Fruit fly (Drosophila melanogaster) whole organism, embryonic: ENCODE data around the gene LSm3.

Source experiments
- Abd-B ChIP-seq: fragments of 200-800 bp; sonication (Bioruptor generic); optimal IDR thresholded peaks from 2 replicates; lab custom pipeline; 2018; ENCODE audit warnings: missing biosample characterization, mild to moderate bottlenecking, missing genetic modification characterization, moderate library complexity
- Ada2b ChIP-seq: fragments of 200-800 bp; sonication (Bioruptor generic); IDR thresholded peaks from 2 replicates; pipeline ENCODE4 v1.3.6; 2022; ENCODE audit warnings: missing biosample characterization, missing genetic modification characterization
- Asciz ChIP-seq: fragments of 200-800 bp; sonication (Bioruptor generic); optimal IDR thresholded peaks from 2 replicates; lab custom pipeline; 2017; ENCODE audit warnings: missing biosample characterization, mild to moderate bottlenecking, missing genetic modification characterization, missing genetic modification reagents
- Bgb ChIP-seq: fragments of 200-800 bp; sonication (Bioruptor generic); IDR thresholded peaks from 2 replicates; pipeline ENCODE4 v1.3.6; 2022; ENCODE audit warnings: missing biosample characterization, missing genetic modification characterization; ENCODE audit not compliant: partially characterized antibody
- BtbVII ChIP-seq: fragments of 200-800 bp; sonication (Bioruptor generic); optimal IDR thresholded peaks from 3 replicates; lab custom pipeline; 2017; ENCODE audit warnings: missing biosample characterization, mild to moderate bottlenecking, missing genetic modification characterization
- CG1024 ChIP-seq: fragments of 200-800 bp; sonication (Bioruptor generic); IDR thresholded peaks from 2 replicates; pipeline ENCODE4 v1.3.6; 2022; ENCODE audit warnings: missing biosample characterization, missing genetic modification characterization
- CG10565 ChIP-seq: fragments of 200-800 bp; sonication (Bioruptor generic); optimal IDR thresholded peaks from 3 replicates; lab custom pipeline; 2016; ENCODE audit warnings: missing biosample characterization, mild to moderate bottlenecking, missing genetic modification characterization
- CG11398 ChIP-seq: fragments of 200-800 bp; sonication (Bioruptor generic); optimal IDR thresholded peaks from 2 replicates; lab custom pipeline; 2016; ENCODE audit warnings: missing biosample characterization, missing genetic modification characterization
- CG14667 ChIP-seq: fragments of 200-800 bp; sonication (Bioruptor generic); IDR thresholded peaks from 2 replicates; pipeline ENCODE4 v1.3.6; 2022; ENCODE audit warnings: missing biosample characterization, missing genetic modification characterization
- CG18011 ChIP-seq: fragments of 200-800 bp; sonication (Bioruptor generic); optimal IDR thresholded peaks from 2 replicates; lab custom pipeline; 2017; ENCODE audit warnings: missing biosample characterization, missing genetic modification characterization, mild to moderate bottlenecking, moderate library complexity, missing genotype
- CG2116 ChIP-seq: fragments of 200-800 bp; sonication (Bioruptor generic); optimal IDR thresholded peaks from 3 replicates; lab custom pipeline; 2018; ENCODE audit warnings: missing biosample characterization, mild to moderate bottlenecking, missing genetic modification characterization
- CG2875 ChIP-seq: fragments of 200-800 bp; sonication (Bioruptor generic); optimal IDR thresholded peaks from 2 replicates; lab custom pipeline; 2017; ENCODE audit warnings: missing biosample characterization, mild to moderate bottlenecking, missing genetic modification characterization, missing genetic modification reagents
- CG32767 ChIP-seq: fragments of 200-800 bp; sonication (Bioruptor generic); IDR thresholded peaks from 2 replicates; pipeline ENCODE4 v1.3.6; 2022; ENCODE audit warnings: missing biosample characterization, missing genetic modification characterization
- CG4282 ChIP-seq: fragments of 200-800 bp; sonication (Bioruptor generic); optimal IDR thresholded peaks from 2 replicates; lab custom pipeline; 2016; ENCODE audit warnings: missing biosample characterization, missing genetic modification characterization
- CG4404 ChIP-seq: fragments of 200-800 bp; sonication (Bioruptor generic); IDR thresholded peaks from 2 replicates; pipeline ENCODE4 v1.3.6; 2022; ENCODE audit warnings: missing biosample characterization, missing genetic modification characterization
- CG4707 ChIP-seq: fragments of 200-800 bp; sonication (Bioruptor generic); optimal IDR thresholded peaks from 2 replicates; lab custom pipeline; 2018; ENCODE audit warnings: missing biosample characterization, mild to moderate bottlenecking, missing genetic modification characterization, moderate library complexity
- CG4820 ChIP-seq: fragments of 200-800 bp; sonication (Bioruptor generic); optimal IDR thresholded peaks from 3 replicates; lab custom pipeline; 2016; ENCODE audit warnings: missing biosample characterization, missing genetic modification characterization
- CG5180 ChIP-seq: fragments of 200-800 bp; sonication (Bioruptor generic); optimal IDR thresholded peaks from 3 replicates; lab custom pipeline; 2017; ENCODE audit warnings: missing biosample characterization, missing genetic modification characterization, mild to moderate bottlenecking, moderate library complexity, missing genetic modification reagents
- CG7963 ChIP-seq: fragments of 200-800 bp; sonication (Bioruptor generic); IDR thresholded peaks from 3 replicates; pipeline ENCODE4 v1.3.6; 2022; ENCODE audit warnings: missing biosample characterization, missing genetic modification characterization; ENCODE audit not compliant: partially characterized antibody
- CTCF ChIP-seq: fragments of 200-800 bp; sonication (Bioruptor generic); optimal IDR thresholded peaks from 2 replicates; lab custom pipeline; 2017; ENCODE audit warnings: missing biosample characterization, mild to moderate bottlenecking, missing genetic modification characterization, moderate library complexity
- CrebB ChIP-seq: fragments of 200-800 bp; sonication (Bioruptor generic); optimal IDR thresholded peaks from 3 replicates; lab custom pipeline; 2018; ENCODE audit warnings: missing biosample characterization, mild to moderate bottlenecking, missing genetic modification characterization
- D19B ChIP-seq: fragments of 200-800 bp; sonication (Bioruptor generic); optimal IDR thresholded peaks from 2 replicates; lab custom pipeline; 2017; ENCODE audit warnings: missing biosample characterization, mild to moderate bottlenecking, missing genetic modification characterization
- E2f1 ChIP-seq: fragments of 200-800 bp; sonication (Bioruptor generic); IDR thresholded peaks from 2 replicates; pipeline ENCODE4 v1.3.6; 2022; ENCODE audit warnings: missing biosample characterization, missing genetic modification characterization
- GATAe ChIP-seq: fragments of 200-800 bp; sonication (Bioruptor generic); conservative IDR thresholded peaks from 2 replicates; pipeline ENCODE4 v1.3.6; 2022; ENCODE audit warnings: missing biosample characterization, missing genetic modification characterization
- Jarid2 ChIP-seq: fragments of 200-800 bp; sonication (Bioruptor generic); optimal IDR thresholded peaks from 3 replicates; lab custom pipeline; 2017; ENCODE audit warnings: mild to moderate bottlenecking, missing biosample characterization, missing genetic modification reagents, missing genetic modification characterization
- MESR4 ChIP-seq: fragments of 200-800 bp; sonication (Bioruptor generic); optimal IDR thresholded peaks from 2 replicates; lab custom pipeline; 2018; ENCODE audit warnings: missing biosample characterization, mild to moderate bottlenecking, missing genetic modification characterization, moderate library complexity
- Mad ChIP-seq: fragments of 200-800 bp; sonication (Bioruptor generic); optimal IDR thresholded peaks from 2 replicates; lab custom pipeline; 2016; ENCODE audit warnings: missing biosample characterization, missing genetic modification characterization
- Med ChIP-seq: fragments of 200-800 bp; sonication (Bioruptor generic); peaks from one replicate; lab custom pipeline; 2016; ENCODE audit warnings: missing biosample characterization, missing genetic modification characterization, mild to moderate bottlenecking, inconsistent platforms, moderate library complexity
- Opbp ChIP-seq: fragments of 200-800 bp; sonication (Bioruptor generic); IDR thresholded peaks from 3 replicates; pipeline ENCODE4 v1.3.6; 2022; ENCODE audit warnings: missing biosample characterization, missing genetic modification characterization; ENCODE audit not compliant: partially characterized antibody
- PHDP ChIP-seq: fragments of 200-800 bp; sonication (Bioruptor generic); optimal IDR thresholded peaks from 3 replicates; lab custom pipeline; 2018; ENCODE audit warnings: missing biosample characterization, mild to moderate bottlenecking, missing genetic modification characterization, moderate library complexity
- Side ChIP-seq: fragments of 200-800 bp; sonication (Bioruptor generic); optimal IDR thresholded peaks from 2 replicates; lab custom pipeline; 2016; ENCODE audit warnings: missing biosample characterization, missing genetic modification characterization
- Six4 ChIP-seq: fragments of 200-800 bp; sonication (Bioruptor generic); optimal IDR thresholded peaks from 2 replicates; lab custom pipeline; 2016; ENCODE audit warnings: missing biosample characterization, missing genetic modification characterization
- Sox102F ChIP-seq: fragments of 200-800 bp; sonication (Bioruptor generic); optimal IDR thresholded peaks from 2 replicates; lab custom pipeline; 2018; ENCODE audit warnings: missing biosample characterization, mild to moderate bottlenecking, missing genetic modification characterization, moderate library complexity
- Ssrp ChIP-seq: fragments of 200-800 bp; sonication (Bioruptor generic); optimal IDR thresholded peaks from 2 replicates; lab custom pipeline; 2018; ENCODE audit warnings: missing biosample characterization, mild to moderate bottlenecking, missing genetic modification characterization, moderate library complexity
- az2 ChIP-seq: fragments of 200-800 bp; sonication (Bioruptor generic); optimal IDR thresholded peaks from 3 replicates; lab custom pipeline; 2016; ENCODE audit warnings: missing biosample characterization, missing genetic modification characterization
- bab2 ChIP-seq: fragments of 200-800 bp; sonication (Bioruptor generic); optimal IDR thresholded peaks from 2 replicates; lab custom pipeline; 2016; ENCODE audit warnings: missing biosample characterization, missing genetic modification characterization
- br ChIP-seq: fragments of >200 bp; optimal IDR thresholded peaks from 2 replicates; lab custom pipeline; 2017
- cg ChIP-seq: fragments of 200-800 bp; sonication (Bioruptor generic); optimal IDR thresholded peaks from 3 replicates; lab custom pipeline; 2019; ENCODE audit warnings: missing biosample characterization, mild to moderate bottlenecking, missing genetic modification characterization, moderate library complexity
- chm ChIP-seq: fragments of 200-800 bp; sonication (Bioruptor generic); IDR thresholded peaks from 2 replicates; pipeline ENCODE4 v1.3.6; 2022; ENCODE audit warnings: missing biosample characterization, missing genetic modification characterization
- da ChIP-seq: fragments of 200-800 bp; sonication (Bioruptor generic); optimal IDR thresholded peaks from 2 replicates; lab custom pipeline; 2016; ENCODE audit warnings: missing biosample characterization, missing genetic modification characterization
- dysf ChIP-seq: fragments of 200-800 bp; sonication (Bioruptor generic); IDR thresholded peaks from 3 replicates; pipeline ENCODE4 v1.3.6; 2022; ENCODE audit warnings: missing biosample characterization, missing genetic modification characterization
- fru ChIP-seq: fragments of >200 bp; optimal IDR thresholded peaks from 2 replicates; lab custom pipeline; 2017
- gcm2 ChIP-seq: fragments of 200-800 bp; sonication (Bioruptor generic); optimal IDR thresholded peaks from 2 replicates; lab custom pipeline; 2016; ENCODE audit warnings: missing biosample characterization, missing genetic modification characterization
- hkb ChIP-seq, 2 experiments: fragments of 200-800 bp in 1 of 2; fragments of >200 bp in 1 of 2; sonication (Bioruptor generic) in 1 of 2; IDR thresholded peaks in 1 of 2; optimal IDR thresholded peaks in 1 of 2; 2 replicates each; pipeline versions ENCODE4 v1.3.6 to Lab custom; 2017 to 2022; ENCODE audit warnings: missing biosample characterization in 1 of 2, missing genetic modification characterization in 1 of 2
- insv ChIP-seq, 2 experiments: fragments of 200-800 bp; sonication (Bioruptor generic); optimal IDR thresholded peaks; 3 replicates each; lab custom pipeline; 2016 to 2018; ENCODE audit warnings: missing biosample characterization in 2 of 2, missing genetic modification characterization in 2 of 2
- nerfin-2 ChIP-seq: fragments of 200-800 bp; sonication (Bioruptor generic); IDR thresholded peaks from 2 replicates; pipeline ENCODE4 v1.3.6; 2022; ENCODE audit warnings: missing biosample characterization, missing genetic modification characterization; ENCODE audit not compliant: partially characterized antibody
- otp ChIP-seq: fragments of 200-800 bp; sonication (Bioruptor generic); IDR thresholded peaks from 3 replicates; pipeline ENCODE4, ENCODE4 v1.3.6; 2022; ENCODE audit warnings: missing biosample characterization, missing genetic modification characterization
- pzg ChIP-seq: fragments of 200-800 bp; sonication (Bioruptor generic); optimal IDR thresholded peaks from 3 replicates; lab custom pipeline; 2018; ENCODE audit warnings: missing biosample characterization, mild to moderate bottlenecking, missing genetic modification characterization, moderate library complexity
- so ChIP-seq: fragments of 200-800 bp; sonication (Bioruptor generic); IDR thresholded peaks from 3 replicates; pipeline ENCODE4 v1.3.6; 2022; ENCODE audit warnings: missing biosample characterization, missing genetic modification characterization
- tap ChIP-seq: fragments of 200-800 bp; optimal IDR thresholded peaks from 3 replicates; lab custom pipeline; 2019; ENCODE audit warnings: missing biosample characterization, mild to moderate bottlenecking, missing genetic modification characterization, moderate library complexity
- tio ChIP-seq: fragments of 200-800 bp; sonication (Bioruptor generic); optimal IDR thresholded peaks from 2 replicates; lab custom pipeline; 2017; ENCODE audit warnings: missing biosample characterization, missing genetic modification characterization, inconsistent platforms
- vvl ChIP-seq: fragments of 200-800 bp; sonication (Bioruptor generic); IDR thresholded peaks from 2 replicates; pipeline ENCODE4 v1.3.6; 2022; ENCODE audit warnings: missing biosample characterization, missing genetic modification characterization

The LSm3 gene

DNA sequence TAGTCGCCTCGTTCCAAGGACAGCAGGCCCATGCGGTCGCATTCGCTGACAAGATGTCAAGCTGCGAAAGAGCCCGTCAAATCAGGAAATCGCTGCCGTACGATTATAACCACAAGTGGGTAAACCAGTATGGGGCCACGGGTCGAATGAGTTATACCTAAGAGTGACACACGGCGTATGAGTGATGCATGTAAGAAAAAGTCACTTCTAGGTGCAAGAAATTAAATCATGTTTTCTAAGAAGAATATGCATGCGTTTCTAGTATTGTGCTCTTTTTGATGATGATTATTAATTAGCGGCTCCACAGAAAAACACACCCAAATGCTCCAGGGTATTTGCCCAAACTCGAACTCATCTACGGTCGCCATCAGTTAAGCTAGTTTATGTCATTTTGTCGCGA is 21.6 kb downstream of the LSm3 start (continued):
- no peak for TF ChIP-seq pzg (GFP tag; lab: Kevin White, UChicago)
- TF ChIP-seq Ada2b (GFP tag; lab: Robert Waterston, UW): no peak
- no peak for TF ChIP-seq Jarid2
- no peak for TF ChIP-seq Mad (GFP tag; lab: Kevin White, UChicago)
- TF ChIP-seq CG11398 (GFP tag; lab: Kevin White, UChicago): no peak
- no peak for TF ChIP-seq CG1024 (GFP tag; lab: Robert Waterston, UW)
- TF ChIP-seq CG4404: no peak
- no peak for TF ChIP-seq GATAe (GFP tag; lab: Robert Waterston, UW)
- TF ChIP-seq CTCF (GFP tag; lab: Kevin White, UChicago): no peak
- TF ChIP-seq PHDP: no peak
- TF ChIP-seq cg (GFP tag; lab: Kevin White, UChicago): no peak
- TF ChIP-seq Med (GFP tag; lab: Kevin White, UChicago): peak; percentile 54
- TF ChIP-seq CG4707: no peak
- no peak for TF ChIP-seq insv (GFP tag; optimal IDR thresholded peaks at IDR 0.05; lab: Kevin White, UChicago)
- no peak for TF ChIP-seq da
- no peak for TF ChIP-seq fru (lab: Kevin White, UChicago)
- TF ChIP-seq gcm2 (GFP tag; lab: Kevin White, UChicago): no peak
- TF ChIP-seq CG32767 (GFP tag; lab: Robert Waterston, UW): no peak
- no peak for TF ChIP-seq chm (GFP tag; lab: Robert Waterston, UW)
- no peak for TF ChIP-seq CG7963
- no peak for TF ChIP-seq Asciz (GFP tag; lab: Kevin White, UChicago)
- no peak for TF ChIP-seq CG4282 (GFP tag; lab: Kevin White, UChicago)
- no peak for TF ChIP-seq Side
- TF ChIP-seq CG4820 (GFP tag; lab: Kevin White, UChicago): no peak
- TF ChIP-seq E2f1 (GFP tag; lab: Robert Waterston, UW): no peak
- TF ChIP-seq tio (GFP tag; lab: Kevin White, UChicago): no peak
- no peak for TF ChIP-seq Ssrp (tag; lab: Kevin White, UChicago)
- no peak for TF ChIP-seq tap (tag; lab: Kevin White, UChicago)
- TF ChIP-seq CG2875 (GFP tag; lab: Kevin White, UChicago): no peak
- TF ChIP-seq Bgb (GFP tag; lab: Robert Waterston, UW): no peak
- TF ChIP-seq so (GFP tag; lab: Robert Waterston, UW): no peak
- no peak for TF ChIP-seq CG18011 (GFP tag; lab: Kevin White, UChicago)
- TF ChIP-seq bab2 (GFP tag; lab: Kevin White, UChicago): no peak
- no peak for TF ChIP-seq BtbVII
- no peak for TF ChIP-seq CG14667 (GFP tag; lab: Robert Waterston, UW)
- no peak for TF ChIP-seq nerfin-2 (GFP tag; lab: Robert Waterston, UW)
- TF ChIP-seq az2 (GFP tag; lab: Kevin White, UChicago): no peak
- TF ChIP-seq CG2116: no peak
- 0 out of 3 replicates have a peak, but pooled peaks have one; percentile 36 for TF ChIP-seq otp (GFP tag; lab: Robert Waterston, UW)
- TF ChIP-seq Sox102F (GFP tag; lab: Kevin White, UChicago): peak; percentile 9
- no peak for TF ChIP-seq Opbp (GFP tag; lab: Robert Waterston, UW)
- no peak for TF ChIP-seq br (lab: Kevin White, UChicago)
- peak; percentile 34 for TF ChIP-seq D19B (GFP tag; lab: Kevin White, UChicago)
- TF ChIP-seq vvl (GFP tag; lab: Robert Waterston, UW): 0 out of 2 replicates have a peak, but pooled peaks have one; percentile 15
- TF ChIP-seq Abd-B: no peak
- no peak for TF ChIP-seq Six4
- no peak for TF ChIP-seq dysf
- TF ChIP-seq CrebB (tag; lab: Kevin White, UChicago): no peak
- no peak for TF ChIP-seq CG5180 (GFP tag; lab: Kevin White, UChicago)
- TF ChIP-seq CG10565 (GFP tag; lab: Kevin White, UChicago): no peak
- no peak for TF ChIP-seq hkb (optimal IDR thresholded peaks at IDR 0.05; lab: Kevin White, UChicago)
- TF ChIP-seq hkb (GFP tag; IDR thresholded peaks at IDR 0.05; lab: Robert Waterston, UW): no peak
- no peak for TF ChIP-seq MESR4 (GFP tag; lab: Kevin White, UChicago)
